Worm (Caenorhabditis elegans) whole organism, mixed stage, embryonic: ENCODE measurements around the gene vab-8.

Experiments used
- M03D4.4 ChIP-seq: sonication (generic microtip); optimal IDR thresholded peaks from 2 replicates; lab custom pipeline; 2017; ENCODE audit warnings: mild to moderate bottlenecking, missing genetic modification characterization, missing compliant biosample characterization
- bed-3 ChIP-seq: fragments of 200-800 bp; sonication (Bioruptor generic); optimal IDR thresholded peaks from 3 replicates; lab custom pipeline; 2018; ENCODE audit warnings: mild to moderate bottlenecking, missing genetic modification characterization, moderate library complexity, missing compliant biosample characterization
- blmp-1 ChIP-seq: fragments of 150-350 bp; optimal IDR thresholded peaks from 2 replicates; lab custom pipeline; 2014; ENCODE audit warnings: missing biosample characterization, missing genetic modification characterization
- ceh-39 ChIP-seq: fragments of 150-350 bp; optimal IDR thresholded peaks from 2 replicates; lab custom pipeline; 2014; ENCODE audit warnings: missing biosample characterization, missing genetic modification characterization
- ceh-43 ChIP-seq: fragments of 200-800 bp; sonication (Bioruptor generic); optimal IDR thresholded peaks from 2 replicates; lab custom pipeline; 2018; ENCODE audit warnings: mild to moderate bottlenecking, missing genetic modification characterization, moderate library complexity, missing compliant biosample characterization
- ceh-83 ChIP-seq: fragments of 200-800 bp; sonication (Bioruptor generic); optimal IDR thresholded peaks from 2 replicates; lab custom pipeline; 2018; ENCODE audit warnings: mild to moderate bottlenecking, missing genetic modification characterization, missing compliant biosample characterization
- ces-1 ChIP-seq: fragments of 150-350 bp; optimal IDR thresholded peaks from 2 replicates; lab custom pipeline; 2014; ENCODE audit warnings: missing biosample characterization, missing genetic modification reagents, missing genetic modification characterization
- cnd-1 ChIP-seq: fragments of 200-800 bp; sonication (Bioruptor generic); optimal IDR thresholded peaks from 2 replicates; lab custom pipeline; 2018; ENCODE audit warnings: mild to moderate bottlenecking, missing genetic modification characterization, missing compliant biosample characterization
- drap-1 ChIP-seq: fragments of 200-800 bp; sonication (Bioruptor generic); optimal IDR thresholded peaks from 3 replicates; lab custom pipeline; 2018; ENCODE audit warnings: mild to moderate bottlenecking, missing genetic modification characterization, missing compliant biosample characterization
- elt-1 ChIP-seq: sonication (generic microtip); optimal IDR thresholded peaks from 2 replicates; lab custom pipeline; 2017; ENCODE audit warnings: missing genetic modification characterization, mild to moderate bottlenecking, missing compliant biosample characterization, antibody characterized with exemption, moderate library complexity, borderline replicate concordance; ENCODE audit not compliant: insufficient read depth
- elt-3 ChIP-seq: fragments of 150-350 bp; optimal IDR thresholded peaks from 2 replicates; lab custom pipeline; 2014; ENCODE audit warnings: missing biosample characterization, missing genetic modification characterization
- flh-1 ChIP-seq: fragments of 200-800 bp; sonication (Bioruptor generic); optimal IDR thresholded peaks from 2 replicates; lab custom pipeline; 2018; ENCODE audit warnings: mild to moderate bottlenecking, missing genetic modification characterization, moderate library complexity, missing compliant biosample characterization
- ham-2 ChIP-seq: fragments of 200-800 bp; sonication (Bioruptor generic); optimal IDR thresholded peaks from 2 replicates; lab custom pipeline; 2018; ENCODE audit warnings: mild to moderate bottlenecking, missing genetic modification characterization, missing compliant biosample characterization
- hlh-1 ChIP-seq: fragments of 150-350 bp; optimal IDR thresholded peaks from 2 replicates; lab custom pipeline; 2014; ENCODE audit warnings: missing biosample characterization, missing genetic modification reagents, missing genetic modification characterization
- lin-13 ChIP-seq: fragments of 150-350 bp; optimal IDR thresholded peaks from 2 replicates; lab custom pipeline; 2014; ENCODE audit warnings: missing biosample characterization, missing genetic modification characterization
- lin-32 ChIP-seq: fragments of 200-800 bp; sonication (Bioruptor generic); optimal IDR thresholded peaks from 2 replicates; lab custom pipeline; 2018; ENCODE audit warnings: mild to moderate bottlenecking, missing genetic modification characterization, missing compliant biosample characterization
- lsy-2 ChIP-seq: fragments of 150-350 bp; optimal IDR thresholded peaks from 2 replicates; lab custom pipeline; 2014; ENCODE audit warnings: missing biosample characterization, missing genetic modification characterization
- mab-5 ChIP-seq: fragments of 150-350 bp; optimal IDR thresholded peaks from 2 replicates; lab custom pipeline; 2014; ENCODE audit warnings: missing biosample characterization, missing genetic modification characterization
- mep-1 ChIP-seq: fragments of 150-350 bp; optimal IDR thresholded peaks from 2 replicates; lab custom pipeline; 2017; ENCODE audit warnings: missing biosample characterization, missing genetic modification reagents, missing genetic modification characterization, inconsistent platforms
- mls-2 ChIP-seq: sonication (generic microtip); optimal IDR thresholded peaks from 2 replicates; lab custom pipeline; 2016; ENCODE audit warnings: mild to moderate bottlenecking, missing genetic modification characterization, moderate library complexity, missing compliant biosample characterization
- nhr-2 ChIP-seq: fragments of 150-350 bp; optimal IDR thresholded peaks from 2 replicates; lab custom pipeline; 2014; ENCODE audit warnings: missing biosample characterization, missing genetic modification characterization
- nhr-237 ChIP-seq: fragments of 150-350 bp; optimal IDR thresholded peaks from 2 replicates; lab custom pipeline; 2014; ENCODE audit warnings: missing biosample characterization, missing genetic modification characterization
- nhr-28 ChIP-seq: fragments of 150-350 bp; optimal IDR thresholded peaks from 2 replicates; lab custom pipeline; 2014; ENCODE audit warnings: missing biosample characterization, missing genetic modification characterization
- nhr-76 ChIP-seq: sonication (generic microtip); optimal IDR thresholded peaks from 2 replicates; lab custom pipeline; 2017; ENCODE audit warnings: missing biosample characterization, missing genetic modification characterization
- pha-4 ChIP-seq: fragments of 150-350 bp; optimal IDR thresholded peaks from 2 replicates; lab custom pipeline; 2018; ENCODE audit warnings: missing biosample characterization, missing genetic modification reagents, missing genetic modification characterization
- sem-2 ChIP-seq: fragments of 200-800 bp; sonication (Bioruptor generic); optimal IDR thresholded peaks from 2 replicates; lab custom pipeline; 2018; ENCODE audit warnings: mild to moderate bottlenecking, missing genetic modification characterization, missing compliant biosample characterization
- snpc-4 ChIP-seq: fragments of 150-350 bp; optimal IDR thresholded peaks from 2 replicates; lab custom pipeline; 2014; ENCODE audit warnings: missing biosample characterization, missing genetic modification characterization
- sptf-1 ChIP-seq: sonication (generic microtip); optimal IDR thresholded peaks from 2 replicates; lab custom pipeline; 2017; ENCODE audit warnings: mild to moderate bottlenecking, missing genetic modification characterization, moderate library complexity, missing compliant biosample characterization
- tbx-8 ChIP-seq: fragments of 200-800 bp; sonication (Bioruptor generic); optimal IDR thresholded peaks from 2 replicates; lab custom pipeline; 2018; ENCODE audit warnings: mild to moderate bottlenecking, missing genetic modification characterization, moderate library complexity, missing compliant biosample characterization
- unc-120 ChIP-seq: sonication (generic microtip); optimal IDR thresholded peaks from 2 replicates; lab custom pipeline; 2017; ENCODE audit warnings: missing genetic modification characterization, missing compliant biosample characterization; ENCODE audit not compliant: poor library complexity, severe bottlenecking
- unc-39 ChIP-seq: fragments of 150-350 bp; optimal IDR thresholded peaks from 2 replicates; lab custom pipeline; 2014; ENCODE audit warnings: missing biosample characterization, missing genetic modification characterization
- unc-62 ChIP-seq: fragments of 150-350 bp; optimal IDR thresholded peaks from 2 replicates; lab custom pipeline; 2014; ENCODE audit warnings: missing biosample characterization, missing genetic modification reagents, missing genetic modification characterization
- zip-8 ChIP-seq: fragments of 150-350 bp; optimal IDR thresholded peaks from 2 replicates; lab custom pipeline; 2014; ENCODE audit warnings: missing biosample characterization, missing genetic modification characterization
- ztf-11 ChIP-seq: fragments of 150-350 bp; optimal IDR thresholded peaks from 2 replicates; lab custom pipeline; 2014; ENCODE audit warnings: missing biosample characterization, missing genetic modification characterization

vab-8 gene

DNA sequence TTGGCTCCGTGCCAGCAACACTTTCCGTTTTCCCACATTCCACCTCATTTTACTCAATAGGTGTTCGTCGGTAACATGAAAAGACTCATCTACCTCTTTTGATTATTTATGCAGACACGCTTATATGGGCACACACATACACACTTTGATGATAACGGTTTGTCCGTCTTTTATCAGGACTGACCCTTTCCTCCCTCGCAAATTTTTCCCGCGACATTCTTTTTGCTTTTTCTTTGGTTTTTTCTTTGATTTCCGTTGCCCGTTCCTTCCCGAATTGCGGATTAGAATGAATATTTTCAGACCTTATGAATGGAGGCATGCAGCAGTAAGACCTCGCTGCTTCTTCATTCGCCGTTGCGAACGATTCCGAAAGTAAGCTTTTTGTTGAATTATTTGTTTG, at the start of gene vab-8:
Gene vab-8, plus strand, starts transcription at position 301 of the 400 bp plus-strand sequence.
- TF ChIP-seq zip-8 (tag; lab: Kevin White, UChicago) (no peak), lin-32 (no peak), unc-120 (tag; lab: Kevin White, UChicago) (no peak), drap-1 (GFP tag; lab: Kevin White, UChicago) (no peak), cnd-1 (tag; lab: Kevin White, UChicago) (no peak), tbx-8 (GFP tag; lab: Kevin White, UChicago) (no peak), mep-1 (tag; lab: Kevin White, UChicago) (no peak), snpc-4 (tag; lab: Kevin White, UChicago) (no peak), nhr-2 (tag; lab: Kevin White, UChicago) (no peak), nhr-28 (no peak), elt-3 (no peak), sem-2 (GFP tag; lab: Kevin White, UChicago) (no peak), pha-4 (no peak), flh-1 (no peak), mab-5 (tag; lab: Kevin White, UChicago) (no peak), lsy-2 (tag; lab: Kevin White, UChicago) (no peak), unc-62 (GFP tag; lab: Kevin White, UChicago) (no peak), bed-3 (GFP tag; lab: Kevin White, UChicago) (no peak), mls-2 (tag; lab: Kevin White, UChicago) (no peak), ham-2 (GFP tag; lab: Kevin White, UChicago) (no peak)
- TF ChIP-seq, all 35 proteins: peak for 0

ce11 chrV:12167031-12167430, 46.1 kb upstream of the vab-8 start:
- TF ChIP-seq drap-1 (GFP tag; lab: Kevin White, UChicago): no peak
- no peak for TF ChIP-seq ceh-39 (tag; lab: Kevin White, UChicago)
- no peak for TF ChIP-seq ztf-11 (tag; lab: Kevin White, UChicago)
- TF ChIP-seq nhr-2 (tag; lab: Kevin White, UChicago): no peak
- TF ChIP-seq mab-5 (tag; lab: Kevin White, UChicago): no peak
- TF ChIP-seq nhr-237 (tag; lab: Kevin White, UChicago): no peak
- no peak for TF ChIP-seq ceh-43
- TF ChIP-seq snpc-4 (tag; lab: Kevin White, UChicago): no peak
- no peak for TF ChIP-seq flh-1
- no peak for TF ChIP-seq unc-120 (tag; lab: Kevin White, UChicago)
- TF ChIP-seq M03D4.4: no peak

DNA sequence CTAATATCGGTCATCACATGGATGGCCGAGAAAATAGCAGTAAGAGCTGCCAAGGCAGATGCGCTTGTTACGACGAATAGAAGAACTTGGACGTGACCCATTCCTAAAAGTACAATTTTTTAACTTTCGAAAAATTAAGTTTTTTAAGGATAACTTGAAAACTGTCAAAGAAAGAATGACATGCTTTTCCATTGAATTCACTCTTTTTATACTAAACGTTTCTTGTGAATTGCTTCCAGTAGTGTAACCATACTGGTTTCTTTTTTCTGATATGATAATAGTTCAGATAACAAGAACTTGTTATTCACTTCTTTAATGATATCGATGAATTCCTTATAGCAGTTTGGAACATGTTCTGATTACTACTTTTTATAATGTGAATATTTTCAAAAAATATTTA, 45.5 kb upstream of the vab-8 start, which contains the start of gene col-37:
Gene col-37, minus strand, starts transcription at position 101 of the 400 bp plus-strand sequence.
- TF ChIP-seq ham-2 (GFP tag; lab: Kevin White, UChicago) (no peak), bed-3 (GFP tag; lab: Kevin White, UChicago) (no peak), tbx-8 (GFP tag; lab: Kevin White, UChicago) (no peak), ces-1 (no peak), blmp-1 (no peak), elt-3 (no peak), snpc-4 (tag; lab: Kevin White, UChicago) (no peak), drap-1 (GFP tag; lab: Kevin White, UChicago) (no peak), mab-5 (tag; lab: Kevin White, UChicago) (no peak), cnd-1 (tag; lab: Kevin White, UChicago) (no peak), nhr-76 (no peak)

DNA sequence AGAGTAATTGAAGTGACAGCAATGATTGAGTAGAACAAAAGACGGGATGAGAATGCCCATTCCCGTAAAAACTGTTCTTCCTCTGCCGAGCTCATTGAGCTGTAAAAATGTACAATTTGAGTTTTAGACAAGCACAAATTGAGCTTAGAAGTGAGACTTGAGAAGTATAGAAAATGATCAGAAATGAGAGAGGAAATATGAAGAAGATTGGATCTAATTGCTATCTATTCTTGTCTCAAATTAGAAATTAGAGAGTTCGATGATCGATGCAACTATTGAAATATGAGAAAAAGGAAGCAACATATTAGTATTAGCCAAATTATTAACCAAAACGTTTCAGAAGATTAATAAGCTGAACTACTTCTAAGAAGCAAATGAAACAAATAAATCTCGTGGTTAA, 43.0 kb upstream of the vab-8 start, which contains the start of gene ZK863.1:
Gene ZK863.1, minus strand, starts transcription at position 101 of the 400 bp plus-strand sequence.
- TF ChIP-seq unc-39 (tag; lab: Kevin White, UChicago): no peak
- TF ChIP-seq hlh-1: no peak
- no peak for TF ChIP-seq nhr-28
- no peak for TF ChIP-seq lin-13 (tag; lab: Kevin White, UChicago)
- TF ChIP-seq bed-3 (GFP tag; lab: Kevin White, UChicago): no peak
- TF ChIP-seq tbx-8 (GFP tag; lab: Kevin White, UChicago): no peak
- TF ChIP-seq elt-1 (tag; lab: Kevin White, UChicago): no peak
- TF ChIP-seq zip-8 (tag; lab: Kevin White, UChicago): no peak
- no peak for TF ChIP-seq nhr-237 (tag; lab: Kevin White, UChicago)
- no peak for TF ChIP-seq sptf-1 (tag; lab: Kevin White, UChicago)
- TF ChIP-seq blmp-1: no peak
- no peak for TF ChIP-seq ceh-39 (tag; lab: Kevin White, UChicago)
- TF ChIP-seq ceh-83 (GFP tag; lab: Kevin White, UChicago): no peak
- TF ChIP-seq mep-1 (tag; lab: Kevin White, UChicago): no peak
- no peak for TF ChIP-seq flh-1
